Worm (Caenorhabditis elegans) whole organism, L4 larva: ENCODE measurements around the gene T25D1.3.

Experiments
- F49E8.2 ChIP-seq: sonication (generic microtip); optimal IDR thresholded peaks from 2 replicates; lab custom pipeline; 2016; ENCODE audit warnings: missing compliant biosample characterization, mild to moderate bottlenecking, missing genetic modification characterization, borderline replicate concordance
- T20F7.1 ChIP-seq: fragments of 200-800 bp; sonication (Bioruptor generic); optimal IDR thresholded peaks from 2 replicates; lab custom pipeline; 2018; ENCODE audit warnings: mild to moderate bottlenecking, missing genetic modification characterization, missing compliant biosample characterization
- Y48G9A.11 ChIP-seq: fragments of 200-800 bp; sonication (Bioruptor generic); IDR thresholded peaks from 2 replicates; pipeline ENCODE4 v1.3.6; 2022; ENCODE audit warnings: missing genetic modification reagents, missing genetic modification characterization, missing compliant biosample characterization
- Y5F2A.4 ChIP-seq: fragments of 200-800 bp; sonication (Bioruptor generic); optimal IDR thresholded peaks from 2 replicates; lab custom pipeline; 2018; ENCODE audit warnings: mild to moderate bottlenecking, missing genetic modification characterization, missing compliant biosample characterization
- aha-1 ChIP-seq: fragments of 150-350 bp; peaks from one replicate; lab custom pipeline; 2014; ENCODE audit warnings: missing biosample characterization, missing genetic modification characterization
- ama-1 ChIP-seq: fragments of 150-350 bp; optimal IDR thresholded peaks from 2 replicates; lab custom pipeline; 2014; ENCODE audit warnings: inconsistent platforms, mixed read lengths
- ceh-20 ChIP-seq: fragments of 200-800 bp; sonication (Bioruptor generic); IDR thresholded peaks from 2 replicates; pipeline ENCODE4 v1.3.6; 2022; ENCODE audit warnings: missing genetic modification reagents, missing genetic modification characterization, missing compliant biosample characterization
- ceh-32 ChIP-seq: sonication (generic microtip); optimal IDR thresholded peaks from 2 replicates; lab custom pipeline; 2016; ENCODE audit warnings: mild to moderate bottlenecking, missing genetic modification characterization, missing compliant biosample characterization; ENCODE audit not compliant: poor library complexity
- ceh-62 ChIP-seq: sonication (generic microtip); optimal IDR thresholded peaks from 2 replicates; lab custom pipeline; 2017; ENCODE audit warnings: missing biosample characterization, missing genetic modification characterization
- ces-1 ChIP-seq: fragments of 150-350 bp; sonication (generic microtip); optimal IDR thresholded peaks from 4 replicates; lab custom pipeline; 2014; ENCODE audit warnings: missing biosample characterization, missing genetic modification reagents, missing genetic modification characterization
- ctbp-1 ChIP-seq: fragments of 200-800 bp; sonication (Bioruptor generic); IDR thresholded peaks from 2 replicates; pipeline ENCODE4 v1.3.6; 2022; ENCODE audit warnings: missing genetic modification reagents, missing genetic modification characterization, missing compliant biosample characterization
- daf-12 ChIP-seq: fragments of 150-350 bp; optimal IDR thresholded peaks from 2 replicates; lab custom pipeline; 2014; ENCODE audit warnings: missing biosample characterization, missing genetic modification reagents, missing genetic modification characterization
- daf-16 ChIP-seq, 3 experiments: sonication (generic microtip); optimal IDR thresholded peaks; 2 replicates each; lab custom pipeline; 2016 to 2017; ENCODE audit warnings: missing genetic modification characterization in 3 of 3, missing genetic modification reagents in 3 of 3, mild to moderate bottlenecking in 2 of 3, missing compliant biosample characterization in 2 of 3, missing biosample characterization in 1 of 3, moderate library complexity in 1 of 3
- daf-8 ChIP-seq: fragments of 200-800 bp; sonication (Bioruptor generic); IDR thresholded peaks from 2 replicates; pipeline ENCODE4 v1.3.6; 2022; ENCODE audit warnings: missing genetic modification characterization, missing compliant biosample characterization
- dmd-6 ChIP-seq: fragments of 200-800 bp; sonication (Bioruptor generic); IDR thresholded peaks from 2 replicates; pipeline ENCODE4 v1.3.6; 2022; ENCODE audit warnings: missing genetic modification reagents, missing genetic modification characterization, missing compliant biosample characterization
- egl-43 ChIP-seq: fragments of 200-800 bp; sonication (Bioruptor generic); IDR thresholded peaks from 2 replicates; pipeline ENCODE4 v1.3.6; 2022; ENCODE audit warnings: missing genetic modification reagents, missing genetic modification characterization, missing compliant biosample characterization
- lin-1 ChIP-seq: fragments of 200-800 bp; sonication (Bioruptor generic); IDR thresholded peaks from 2 replicates; pipeline ENCODE4 v1.3.6; 2022; ENCODE audit warnings: missing genetic modification reagents, missing genetic modification characterization, missing compliant biosample characterization
- lin-15B ChIP-seq: fragments of 150-350 bp; sonication (generic microtip); optimal IDR thresholded peaks from 3 replicates; lab custom pipeline; 2014; ENCODE audit warnings: missing biosample characterization, missing genetic modification characterization
- lin-29 ChIP-seq: fragments of 200-800 bp; sonication (Bioruptor generic); IDR thresholded peaks from 2 replicates; pipeline ENCODE4 v1.3.6; 2022; ENCODE audit warnings: missing genetic modification reagents, missing genetic modification characterization, missing compliant biosample characterization
- lin-39 ChIP-seq: fragments of 150-350 bp; optimal IDR thresholded peaks from 2 replicates; lab custom pipeline; 2014; ENCODE audit warnings: missing biosample characterization, missing genetic modification reagents, missing genetic modification characterization
- madf-5 ChIP-seq, 2 experiments: fragments of 200-800 bp; sonication (Bioruptor generic); IDR thresholded peaks; 2 replicates each; pipeline ENCODE4 v1.3.6; 2022; ENCODE audit warnings: missing compliant biosample characterization in 2 of 2, missing genetic modification characterization in 2 of 2
- madf-9 ChIP-seq: fragments of 200-800 bp; sonication (Bioruptor generic); conservative IDR thresholded peaks from 2 replicates; pipeline ENCODE4 v1.3.6; 2022; ENCODE audit warnings: missing genetic modification reagents, missing genetic modification characterization, missing compliant biosample characterization
- mdl-1 ChIP-seq, 2 experiments: fragments of 150-350 bp in 1 of 2; sonication (generic microtip) in 1 of 2; optimal IDR thresholded peaks; 2 replicates each; lab custom pipeline; 2014 to 2017; ENCODE audit warnings: missing biosample characterization in 2 of 2, missing genetic modification characterization in 2 of 2
- mdt-29 ChIP-seq: fragments of 200-800 bp; sonication (Bioruptor generic); IDR thresholded peaks from 2 replicates; pipeline ENCODE4 v1.3.6; 2022; ENCODE audit warnings: missing genetic modification reagents, missing genetic modification characterization, missing compliant biosample characterization
- mep-1 ChIP-seq: fragments of 150-350 bp; sonication (generic microtip); optimal IDR thresholded peaks from 3 replicates; lab custom pipeline; 2014; ENCODE audit warnings: missing biosample characterization, missing genetic modification characterization
- mxl-2 ChIP-seq: fragments of 200-800 bp; sonication (Bioruptor generic); conservative IDR thresholded peaks from 2 replicates; pipeline ENCODE4 v1.3.6; 2022; ENCODE audit warnings: missing genetic modification reagents, missing genetic modification characterization, missing compliant biosample characterization
- mxl-3 ChIP-seq: fragments of 200-800 bp; sonication (Bioruptor generic); optimal IDR thresholded peaks from 2 replicates; lab custom pipeline; 2018; ENCODE audit warnings: mild to moderate bottlenecking, missing genetic modification characterization, missing compliant biosample characterization
- nhr-10 ChIP-seq: fragments of 150-350 bp; optimal IDR thresholded peaks from 2 replicates; lab custom pipeline; 2014; ENCODE audit warnings: missing biosample characterization, missing genetic modification characterization
- nhr-25 ChIP-seq: sonication (generic microtip); optimal IDR thresholded peaks from 2 replicates; lab custom pipeline; 2017; ENCODE audit warnings: missing genetic modification characterization, mild to moderate bottlenecking, missing compliant biosample characterization, antibody characterized with exemption, moderate library complexity, borderline replicate concordance; ENCODE audit not compliant: insufficient read depth
- nhr-28 ChIP-seq: fragments of 150-350 bp; optimal IDR thresholded peaks from 2 replicates; lab custom pipeline; 2014; ENCODE audit warnings: missing biosample characterization, missing genetic modification characterization
- nhr-77 ChIP-seq: fragments of 150-350 bp; optimal IDR thresholded peaks from 2 replicates; lab custom pipeline; 2014; ENCODE audit warnings: missing biosample characterization, missing genetic modification characterization
- pqm-1 ChIP-seq: sonication (generic microtip); optimal IDR thresholded peaks from 2 replicates; lab custom pipeline; 2017; ENCODE audit warnings: missing biosample characterization, missing genetic modification characterization
- rbr-2 ChIP-seq: sonication (generic microtip); optimal IDR thresholded peaks from 2 replicates; lab custom pipeline; 2016; ENCODE audit warnings: missing genotype, missing genetic modification characterization, missing compliant biosample characterization
- saeg-2 ChIP-seq: fragments of 200-800 bp; sonication (Bioruptor generic); IDR thresholded peaks from 2 replicates; pipeline ENCODE4 v1.3.6; 2022; ENCODE audit warnings: missing genetic modification reagents, missing genetic modification characterization, missing compliant biosample characterization
- set-16 ChIP-seq: fragments of 200-800 bp; sonication (Bioruptor generic); IDR thresholded peaks from 2 replicates; pipeline ENCODE4 v1.3.6; 2022; ENCODE audit warnings: missing genetic modification reagents, missing genetic modification characterization, missing compliant biosample characterization
- snpc-1.2 ChIP-seq: fragments of 200-800 bp; sonication (Bioruptor generic); IDR thresholded peaks from 2 replicates; pipeline ENCODE4 v1.3.6; 2022; ENCODE audit warnings: missing genetic modification reagents, missing genetic modification characterization, missing compliant biosample characterization
- tag-97 ChIP-seq: fragments of 200-800 bp; sonication (Bioruptor generic); IDR thresholded peaks from 2 replicates; pipeline ENCODE4 v1.3.6; 2022; ENCODE audit warnings: missing genetic modification characterization, missing compliant biosample characterization
- unc-39 ChIP-seq: sonication (generic microtip); optimal IDR thresholded peaks from 2 replicates; lab custom pipeline; 2017; ENCODE audit warnings: missing biosample characterization, missing genetic modification characterization
- unc-62 ChIP-seq, 3 experiments: fragments of 150-350 bp in 1 of 3; sonication (generic microtip); optimal IDR thresholded peaks in 2 of 3; peaks in 1 of 3; 1 replicate in 1 of 3; 2 replicates in 2 of 3; lab custom pipeline; 2014 to 2017; ENCODE audit warnings: missing biosample characterization in 3 of 3, missing genetic modification characterization in 3 of 3, missing genetic modification reagents in 3 of 3, missing genotype in 1 of 3

The T25D1.3 gene

ce11 chrX:16487068-16487658, 18.3 kb upstream of the T25D1.3 start, which contains the start of gene cah-3:
Gene cah-3 (plus strand): TSS chrX:16487481.
- TF ChIP-seq ama-1 (lab: Kevin White, UChicago) (no peak), aha-1 (peak; percentile 30), daf-8 (GFP tag; lab: Robert Waterston, UW) (no peak), lin-39 (no peak), nhr-28 (peak; percentile 43), ces-1 (GFP tag; lab: Kevin White, UChicago) (peak; percentile 2), rbr-2 (tag; lab: Kevin White, UChicago) (no peak), dmd-6 (GFP tag; lab: Robert Waterston, UW) (peak; percentile 84), mdt-29 (no peak), tag-97 (GFP tag; lab: Robert Waterston, UW) (no peak), saeg-2 (GFP tag; lab: Robert Waterston, UW) (no peak), lin-1 (GFP tag; lab: Robert Waterston, UW) (peak; percentile 48; the same call in 1 of the 2 replicates), unc-62 (GFP tag; optimal IDR thresholded peaks at IDR 0.05 in 1 of 2; lab: Kevin White, UChicago) (peak in 1 of 2 experiments; percentile 45), unc-62 (tag; optimal IDR thresholded peaks at IDR 0.05; lab: Kevin White, UChicago) (no peak), nhr-25 (tag; lab: Kevin White, UChicago) (no peak), unc-39 (tag; lab: Kevin White, UChicago) (no peak), mdl-1 (tag; optimal IDR thresholded peaks at IDR 0.05; lab: Kevin White, UChicago) (peak in 1 of 2 experiments; percentile 26), ctbp-1 (GFP tag; lab: Robert Waterston, UW) (0 out of 2 replicates have a peak, but pooled peaks have one; percentile 38), egl-43 (GFP tag; lab: Robert Waterston, UW) (no peak), mxl-3 (GFP tag; lab: Kevin White, UChicago) (no peak), pqm-1 (tag; lab: Kevin White, UChicago) (peak; percentile 76)

DNA sequence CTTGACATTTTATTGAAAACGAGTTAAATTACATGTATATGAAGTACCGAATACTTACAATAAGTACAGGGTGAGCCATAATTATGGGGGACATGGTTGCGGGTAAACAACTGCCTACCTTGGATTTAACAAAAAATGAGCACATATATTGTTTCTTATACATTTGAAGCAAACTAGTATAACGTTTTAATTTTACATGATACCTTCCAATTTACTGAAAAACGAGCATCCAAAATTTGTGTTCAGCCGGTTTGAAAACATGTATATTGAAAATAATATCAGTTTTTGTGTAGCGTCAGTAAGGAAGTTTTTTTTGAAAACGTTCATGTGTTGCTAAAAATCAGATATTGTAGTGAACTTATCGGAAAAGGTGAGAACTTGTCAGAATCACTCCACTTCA, 14.7 kb upstream of the T25D1.3 start:
- TF ChIP-seq unc-62 (GFP tag; optimal IDR thresholded peaks at IDR 0.05 in 1 of 2; lab: Kevin White, UChicago) (peak in 1 of 2 experiments; percentile 90), unc-62 (tag; optimal IDR thresholded peaks at IDR 0.05; lab: Kevin White, UChicago) (no peak), mxl-2 (GFP tag; lab: Robert Waterston, UW) (no peak)
- TF ChIP-seq, all 104 proteins: peak for 1

DNA sequence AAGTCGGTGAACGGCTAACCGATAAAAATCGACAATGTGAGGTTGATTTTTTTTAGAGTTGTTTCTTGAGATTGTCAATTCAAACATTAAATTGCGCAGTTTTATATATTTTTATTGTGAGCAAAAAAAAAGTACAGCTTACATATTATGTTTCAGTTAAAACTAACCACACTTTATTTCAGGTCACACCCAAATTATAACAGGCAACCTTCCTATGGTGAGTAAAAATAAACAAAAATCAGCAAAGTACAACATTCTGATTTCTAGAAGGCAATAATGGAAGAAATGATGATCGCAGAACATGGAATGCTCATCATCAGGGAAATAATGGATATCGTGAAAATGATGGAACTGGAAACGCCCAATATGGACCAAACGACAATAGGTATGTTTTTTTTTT, 10.8 kb upstream of the T25D1.3 start, which contains the start of gene K05G3.2:
TSS of gene K05G3.2 (plus strand) at position 301 of the 400 bp plus-strand sequence.
- TF ChIP-seq set-16 (no peak), unc-62 (GFP tag; optimal IDR thresholded peaks at IDR 0.05 in 1 of 2; lab: Kevin White, UChicago) (peak in 1 of 2 experiments; percentile 23), unc-62 (tag; optimal IDR thresholded peaks at IDR 0.05; lab: Kevin White, UChicago) (no peak)
- TF ChIP-seq, all 104 proteins: peak for 1

DNA sequence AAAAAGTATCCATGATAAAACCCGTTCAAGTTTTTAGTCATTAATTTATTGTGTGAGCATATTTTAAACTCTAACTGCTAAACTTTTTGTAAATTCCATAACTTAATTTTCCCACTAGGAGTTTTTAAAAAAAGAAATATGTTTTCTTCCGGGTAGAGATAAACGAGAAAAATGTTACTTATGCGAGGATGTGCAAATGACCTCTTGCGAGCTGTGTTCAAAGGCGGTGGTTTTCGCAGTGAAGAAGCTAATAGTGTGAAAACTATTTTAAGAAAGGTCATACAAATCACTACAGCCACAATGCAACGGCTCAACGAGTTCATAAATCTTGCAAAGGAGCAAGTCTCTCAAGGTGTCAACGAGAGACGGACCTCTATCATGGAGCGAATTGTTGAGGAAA, 4.4 kb upstream of the T25D1.3 start, which contains the start of gene K05G3.1:
TSS of gene K05G3.1 (plus strand) at position 301 of the 400 bp plus-strand sequence.
- TF ChIP-seq Y48G9A.11 (GFP tag; lab: Robert Waterston, UW): no peak
- no peak for TF ChIP-seq mep-1 (tag; lab: Kevin White, UChicago)
- peak; percentile 12 for TF ChIP-seq aha-1

DNA sequence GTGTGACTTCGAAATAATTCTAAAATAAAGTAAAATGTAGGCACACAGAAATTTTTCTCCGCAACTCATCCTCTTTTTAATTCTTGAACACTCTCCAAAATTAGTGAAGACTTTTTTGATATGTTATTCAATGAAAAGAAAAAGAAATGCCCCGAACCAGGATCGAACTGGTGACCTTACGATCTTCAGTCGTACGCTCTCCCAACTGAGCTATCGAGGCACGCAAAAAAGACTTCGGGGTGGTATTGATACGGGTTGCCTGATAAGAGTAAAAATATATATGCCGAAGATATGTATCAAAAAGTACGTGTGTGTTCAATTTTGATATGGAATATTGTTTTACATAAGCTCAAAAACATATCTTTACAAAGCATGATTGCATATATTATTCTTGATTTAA, 2.5 kb upstream of the T25D1.3 start:
- TF ChIP-seq lin-29 (GFP tag; lab: Robert Waterston, UW): no peak
- no peak for TF ChIP-seq daf-12 (tag; lab: Kevin White, UChicago)
- TF ChIP-seq lin-15B (tag; lab: Kevin White, UChicago): no peak
- 0 out of 2 replicates have a peak, but pooled peaks have one; percentile 41 for TF ChIP-seq snpc-1.2 (GFP tag; lab: Robert Waterston, UW)
- TF ChIP-seq F49E8.2 (tag; lab: Kevin White, UChicago): no peak
- TF ChIP-seq unc-62 (GFP tag; optimal IDR thresholded peaks at IDR 0.05 in 1 of 2; lab: Kevin White, UChicago): peak in 1 of 2 experiments; percentile 89
- TF ChIP-seq unc-62 (tag; optimal IDR thresholded peaks at IDR 0.05; lab: Kevin White, UChicago): no peak
- TF ChIP-seq daf-16 (GFP tag; optimal IDR thresholded peaks at IDR 0.05; lab: Kevin White, UChicago): peak in 1 of 2 experiments; percentile 50
- peak; percentile 31 for TF ChIP-seq daf-16 (tag; optimal IDR thresholded peaks at IDR 0.05; lab: Kevin White, UChicago)
- TF ChIP-seq ceh-62: no peak
- TF ChIP-seq ceh-20 (GFP tag; lab: Robert Waterston, UW): 0 out of 2 replicates have a peak, but pooled peaks have one; percentile 21
- 0 out of 2 replicates have a peak, but pooled peaks have one; percentile 17 for TF ChIP-seq lin-1 (GFP tag; lab: Robert Waterston, UW)
- no peak for TF ChIP-seq nhr-10 (tag; lab: Kevin White, UChicago)
- TF ChIP-seq madf-5 (GFP tag; IDR thresholded peaks at IDR 0.05; lab: Robert Waterston, UW): 0 out of 4 replicates have a peak, but pooled peaks of 1 of the 2 experiments have one; percentile 73
- 0 out of 2 replicates have a peak, but pooled peaks have one; percentile 9 for TF ChIP-seq madf-9 (GFP tag; lab: Robert Waterston, UW)
- TF ChIP-seq ceh-32 (tag; lab: Kevin White, UChicago): no peak
- TF ChIP-seq nhr-77 (tag; lab: Kevin White, UChicago): peak; percentile 3
- peak; percentile 81 for TF ChIP-seq aha-1
- TF ChIP-seq Y5F2A.4 (GFP tag; lab: Kevin White, UChicago): peak; percentile 11
- peak; percentile 37 for TF ChIP-seq T20F7.1 (GFP tag; lab: Kevin White, UChicago)
